Worm (Caenorhabditis elegans): ENCODE data around the gene grl-7.

The grl-7 gene

ce11 chrV:11375150-11375792 lies 28.5 kb upstream of the grl-7 start, which contains the start of gene cnb-1:
Gene cnb-1, plus strand, starts transcription at chrV:11375742.
- peak; percentile 31 for TF ChIP-seq sox-4 (tag; optimal IDR thresholded peaks at IDR 0.05)
- peak; percentile 88 for TF ChIP-seq nhr-71 (tag; optimal IDR thresholded peaks at IDR 0.05)
- TF ChIP-seq blmp-1 (tag; optimal IDR thresholded peaks at IDR 0.05) = peak; percentile 24
- TF ChIP-seq aha-1 (tag; optimal IDR thresholded peaks at IDR 0.05) = peak; percentile 10
- peak; percentile 41 for TF ChIP-seq isw-1 (GFP tag; IDR thresholded peaks at IDR 0.05)
- peak; percentile 81 for TF ChIP-seq unc-86 (tag; optimal IDR thresholded peaks at IDR 0.05)
- TF ChIP-seq pax-3 (tag; optimal IDR thresholded peaks at IDR 0.05) = no peak
- no peak for TF ChIP-seq C04F5.9 (tag; optimal IDR thresholded peaks at IDR 0.05)
- TF ChIP-seq swsn-7 (tag; optimal IDR thresholded peaks at IDR 0.05) = peak; percentile 83
- peak; percentile 79 for TF ChIP-seq mep-1 (tag; optimal IDR thresholded peaks at IDR 0.05)
- TF ChIP-seq ceh-63 (GFP tag; optimal IDR thresholded peaks at IDR 0.05) = no peak
- peak; percentile 79 for TF ChIP-seq tbx-2 (tag; optimal IDR thresholded peaks at IDR 0.05)
- TF ChIP-seq egl-13 (tag; optimal IDR thresholded peaks at IDR 0.05) = peak; percentile 81
- TF ChIP-seq fkh-8 (tag; optimal IDR thresholded peaks at IDR 0.05) = peak; percentile 78
- no peak for TF ChIP-seq egl-27 (tag; optimal IDR thresholded peaks at IDR 0.05)
- peak; percentile 62 for TF ChIP-seq nhr-19 (GFP tag; conservative IDR thresholded peaks at IDR 0.05)
- peak; percentile 55 for TF ChIP-seq irx-1 (tag; optimal IDR thresholded peaks at IDR 0.05)
- TF ChIP-seq efl-1 (optimal IDR thresholded peaks at IDR 0.05) = peak; percentile 74 to 85
- peak; percentile 39 to 93 for TF ChIP-seq efl-1 (GFP tag; optimal IDR thresholded peaks at IDR 0.05 in 1 of 2)
- TF ChIP-seq dpl-1 (GFP tag; optimal IDR thresholded peaks at IDR 0.05) = peak in 2 of 3 experiments; percentile 30 to 39
- peak; percentile 55 for TF ChIP-seq snpc-4 (tag; optimal IDR thresholded peaks at IDR 0.05)
- no peak for TF ChIP-seq zip-4 (GFP tag; optimal IDR thresholded peaks at IDR 0.05)
- TF ChIP-seq lin-13 (GFP tag; optimal IDR thresholded peaks at IDR 0.05) = peak; percentile 19
- TF ChIP-seq skn-1 (tag; optimal IDR thresholded peaks at IDR 0.05) = peak; percentile 63
- peak; percentile 82 for TF ChIP-seq snu-23 (GFP tag; optimal IDR thresholded peaks at IDR 0.05)
- TF ChIP-seq nhr-11 (tag; optimal IDR thresholded peaks at IDR 0.05) = peak; percentile 17
- TF ChIP-seq mdl-1 (tag; optimal IDR thresholded peaks at IDR 0.05) = peak in 1 of 2 experiments; percentile 37
- peak; percentile 58 for TF ChIP-seq rnt-1 (tag; optimal IDR thresholded peaks at IDR 0.05)
- TF ChIP-seq F16B12.6 (tag; optimal IDR thresholded peaks at IDR 0.05) = no peak
- TF ChIP-seq ama-1 (optimal IDR thresholded peaks at IDR 0.05) = peak; percentile 29
- TF ChIP-seq fkh-10 (GFP tag; optimal IDR thresholded peaks at IDR 0.05) = peak; percentile 45
- no peak for TF ChIP-seq unc-30 (tag; optimal IDR thresholded peaks at IDR 0.05)
- peak; percentile 63 for TF ChIP-seq fkh-4 (tag; optimal IDR thresholded peaks at IDR 0.05; ENCODE audit: borderline replicate concordance)
- TF ChIP-seq sup-37 (GFP tag; optimal IDR thresholded peaks at IDR 0.05) = no peak
- peak; percentile 66 to 73 for TF ChIP-seq lsy-2 (tag; optimal IDR thresholded peaks at IDR 0.05)
- TF ChIP-seq ceh-8 (GFP tag; optimal IDR thresholded peaks at IDR 0.05) = no peak
- peak; percentile 94 for TF ChIP-seq dsc-1 (tag; optimal IDR thresholded peaks at IDR 0.05)
- TF ChIP-seq vab-15 (tag; optimal IDR thresholded peaks at IDR 0.05) = no peak
- TF ChIP-seq pag-3 (tag; optimal IDR thresholded peaks at IDR 0.05; ENCODE audit: borderline replicate concordance, insufficient read depth) = no peak
- TF ChIP-seq lin-14 (GFP tag; optimal IDR thresholded peaks at IDR 0.05) = peak; percentile 96
- peak; percentile 80 for TF ChIP-seq nhr-47 (tag; optimal IDR thresholded peaks at IDR 0.05)
- peak; percentile 59 for TF ChIP-seq nhr-20 (tag; optimal IDR thresholded peaks at IDR 0.05)
- peak; percentile 62 for TF ChIP-seq lir-3 (tag; optimal IDR thresholded peaks at IDR 0.05; ENCODE audit: poor library complexity)
- peak; percentile 36 for TF ChIP-seq fos-1 (tag; optimal IDR thresholded peaks at IDR 0.05)
- TF ChIP-seq elt-2 (tag; optimal IDR thresholded peaks at IDR 0.05) = peak; percentile 35
- peak; percentile 56 for TF ChIP-seq jun-1 (tag; optimal IDR thresholded peaks at IDR 0.05)
- TF ChIP-seq lin-35 (GFP tag; optimal IDR thresholded peaks at IDR 0.05) = peak; percentile 48 to 58
- no peak for TF ChIP-seq mef-2 (tag; optimal IDR thresholded peaks at IDR 0.05)
- peak; percentile 77 for TF ChIP-seq nhr-85 (tag)
- TF ChIP-seq xbp-1 (tag; optimal IDR thresholded peaks at IDR 0.05) = peak; percentile 60
- TF ChIP-seq mab-9 (GFP tag; IDR thresholded peaks at IDR 0.05) = peak; percentile 52; the same call in 1 of the 2 replicates
- TF ChIP-seq ceh-82 (tag; optimal IDR thresholded peaks at IDR 0.05) = peak; percentile 22 to 60 (median 38)
